Worm (Caenorhabditis elegans) whole organism, midembryonic: ENCODE measurements around the gene str-263.
"Not testable (repeated sequence)": the region's sequence is repeated elsewhere in the genome, so short reads cannot be mapped to it uniquely, and the experiment has no call there.

Experiments
- klf-2 ChIP-seq: fragments of 200-800 bp; sonication (Bioruptor generic); conservative IDR thresholded peaks from 2 replicates; pipeline ENCODE4 v1.3.6; 2022; ENCODE audit warnings: missing genetic modification reagents, missing genetic modification characterization, missing compliant biosample characterization
- ref-1 ChIP-seq: fragments of 200-800 bp; sonication (Bioruptor generic); conservative IDR thresholded peaks from 2 replicates; pipeline ENCODE4 v1.3.6; 2022; ENCODE audit warnings: missing genetic modification reagents, missing genetic modification characterization, missing compliant biosample characterization
- ztf-29 ChIP-seq: fragments of 200-800 bp; sonication (Bioruptor generic); IDR thresholded peaks from 2 replicates; pipeline ENCODE4 v1.3.6; 2022; ENCODE audit warnings: missing genetic modification reagents, missing genetic modification characterization, missing compliant biosample characterization

DNA sequence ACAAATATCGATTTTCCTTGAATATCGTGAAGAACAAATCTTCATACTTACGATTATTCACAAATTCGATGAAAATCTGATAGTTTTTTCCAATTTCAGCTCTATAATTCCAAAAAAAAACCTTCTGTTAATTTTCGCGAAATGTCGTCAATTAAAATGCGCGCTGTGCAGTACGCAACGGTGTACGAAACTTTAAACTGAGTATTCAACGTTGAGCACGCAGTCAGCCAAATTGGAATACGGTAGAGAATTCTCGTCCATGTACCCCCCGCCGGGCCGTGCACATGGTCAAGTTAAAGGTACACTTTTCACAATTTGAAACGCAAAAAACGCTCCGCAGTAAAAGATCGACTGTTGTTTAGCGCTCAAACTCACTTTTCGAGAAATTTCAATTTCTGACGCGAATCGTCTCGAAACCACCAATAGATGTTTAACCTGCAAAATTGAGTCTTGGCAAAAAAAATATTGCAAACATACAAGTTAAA, 22.8 kb upstream of the str-263 start, which contains the start of gene F28F8.7:
- TF ChIP-seq ztf-29 (GFP tag; lab: Robert Waterston, UW); ref-1 (GFP tag; lab: Robert Waterston, UW); klf-2: not testable (repeated sequence)
